Fruit fly (Drosophila melanogaster) whole organism, wandering third instar larva: ENCODE measurements around the gene CG14803.

Experiments used
- Rel ChIP-seq, 2 experiments: fragments of 200-800 bp; sonication (Bioruptor generic) in 1 of 2; optimal IDR thresholded peaks; 2 replicates in 1 of 2; 3 replicates in 1 of 2; lab custom pipeline; 2016 to 2019; ENCODE audit warnings: mild to moderate bottlenecking in 2 of 2, missing biosample characterization in 2 of 2, missing genetic modification characterization in 2 of 2, moderate library complexity in 1 of 2
- brk ChIP-seq: fragments of 200-800 bp; sonication (Bioruptor generic); optimal IDR thresholded peaks from 2 replicates; lab custom pipeline; 2016; ENCODE audit warnings: missing biosample characterization, mild to moderate bottlenecking, missing genetic modification characterization
- fru ChIP-seq: fragments of 200-800 bp; sonication (Bioruptor generic); optimal IDR thresholded peaks from 3 replicates; lab custom pipeline; 2016; ENCODE audit warnings: missing biosample characterization, mild to moderate bottlenecking, missing genetic modification characterization
- h ChIP-seq: fragments of 200-800 bp; sonication (Bioruptor generic); optimal IDR thresholded peaks from 3 replicates; lab custom pipeline; 2016; ENCODE audit warnings: missing biosample characterization, mild to moderate bottlenecking, missing genetic modification characterization
- woc ChIP-seq: sonication (Bioruptor generic); optimal IDR thresholded peaks from 2 replicates; lab custom pipeline; 2016; ENCODE audit warnings: missing biosample characterization, mild to moderate bottlenecking, missing genetic modification characterization

DNA sequence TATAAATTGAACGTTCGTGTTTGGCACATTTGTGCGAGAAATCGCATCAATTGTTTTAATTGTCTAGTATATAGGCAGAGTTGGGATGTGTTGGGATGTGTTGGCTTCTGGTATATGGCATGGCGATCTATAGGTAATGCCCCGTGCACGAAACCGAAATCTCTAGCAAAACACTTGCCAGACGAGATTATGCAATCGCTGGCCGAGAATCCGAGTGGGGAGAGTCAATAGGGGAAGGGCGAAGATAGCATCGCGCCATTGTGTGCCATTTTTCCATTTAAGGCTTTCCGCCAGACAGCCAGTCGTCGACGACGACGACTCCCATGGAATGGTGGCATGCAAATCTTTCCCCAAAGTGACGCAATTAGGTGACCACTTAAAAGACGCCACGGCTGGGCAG, 13.8 kb upstream of the CG14803 start:
- no peak for TF ChIP-seq fru (GFP tag; lab: Kevin White, UChicago)
- no peak for TF ChIP-seq brk (GFP tag; lab: Kevin White, UChicago)
- no peak for TF ChIP-seq Rel (GFP tag; optimal IDR thresholded peaks at IDR 0.05; lab: Kevin White, UChicago)
- TF ChIP-seq Rel (tag; optimal IDR thresholded peaks at IDR 0.05; lab: Kevin White, UChicago): peak; percentile 60
- TF ChIP-seq h: no peak
- TF ChIP-seq woc: no peak
